Worm (Caenorhabditis elegans) whole organism, early embryonic: ENCODE data around the gene K07E3.1.

ENCODE experiments used
- B0310.2 ChIP-seq: sonication (generic microtip); optimal IDR thresholded peaks from 2 replicates; lab custom pipeline; 2016; ENCODE audit warnings: mild to moderate bottlenecking, missing genetic modification characterization, missing compliant biosample characterization
- F13C5.2 ChIP-seq: sonication (generic microtip); optimal IDR thresholded peaks from 2 replicates; lab custom pipeline; 2017; ENCODE audit warnings: mild to moderate bottlenecking, missing genetic modification characterization, inconsistent platforms, missing compliant biosample characterization
- aly-1 ChIP-seq: sonication (generic microtip); optimal IDR thresholded peaks from 2 replicates; lab custom pipeline; 2016; ENCODE audit warnings: missing genetic modification characterization, missing compliant biosample characterization
- ama-1 ChIP-seq: fragments of 150-350 bp; optimal IDR thresholded peaks from 2 replicates; lab custom pipeline; 2014
- ceh-13 ChIP-seq: fragments of 200-800 bp; sonication (Bioruptor generic); optimal IDR thresholded peaks from 2 replicates; lab custom pipeline; 2018; ENCODE audit warnings: mild to moderate bottlenecking, missing genetic modification characterization, missing compliant biosample characterization
- ceh-36 ChIP-seq: sonication (generic microtip); optimal IDR thresholded peaks from 2 replicates; lab custom pipeline; 2016; ENCODE audit warnings: missing genetic modification characterization, inconsistent platforms, missing compliant biosample characterization
- ets-7 ChIP-seq: sonication (generic microtip); optimal IDR thresholded peaks from 2 replicates; lab custom pipeline; 2016; ENCODE audit warnings: missing genotype, missing genetic modification characterization, missing compliant biosample characterization
- flt-1 ChIP-seq: fragments of 200-800 bp; sonication (Bioruptor generic); IDR thresholded peaks from 2 replicates; pipeline ENCODE4 v1.3.6; 2022; ENCODE audit warnings: missing genetic modification characterization, missing compliant biosample characterization
- hmbx-1 ChIP-seq: sonication (generic microtip); optimal IDR thresholded peaks from 2 replicates; lab custom pipeline; 2016; ENCODE audit warnings: mild to moderate bottlenecking, missing genetic modification characterization, missing compliant biosample characterization
- hmg-4 ChIP-seq: fragments of 200-800 bp; sonication (Bioruptor generic); optimal IDR thresholded peaks from 2 replicates; lab custom pipeline; 2018; ENCODE audit warnings: mild to moderate bottlenecking, missing genetic modification characterization, missing compliant biosample characterization
- hnd-1 ChIP-seq: sonication (generic microtip); optimal IDR thresholded peaks from 2 replicates; lab custom pipeline; 2016; ENCODE audit warnings: missing genetic modification characterization, missing compliant biosample characterization
- pes-1 ChIP-seq: fragments of 200-800 bp; sonication (Bioruptor generic); IDR thresholded peaks from 2 replicates; pipeline ENCODE4 v1.3.6; 2022; ENCODE audit warnings: missing genetic modification reagents, missing genetic modification characterization, missing compliant biosample characterization
- scrt-1 ChIP-seq: fragments of 200-800 bp; sonication (Bioruptor generic); IDR thresholded peaks from 2 replicates; pipeline ENCODE4 v1.3.6; 2022; ENCODE audit warnings: missing genetic modification characterization, missing compliant biosample characterization
- sea-1 ChIP-seq: fragments of 200-800 bp; sonication (Bioruptor generic); conservative IDR thresholded peaks from 2 replicates; pipeline ENCODE4 v1.3.6; 2022; ENCODE audit warnings: missing genetic modification characterization, missing compliant biosample characterization
- tbx-11 ChIP-seq: fragments of 200-800 bp; sonication (Bioruptor generic); IDR thresholded peaks from 2 replicates; pipeline ENCODE4 v1.3.6; 2022; ENCODE audit warnings: missing genetic modification characterization, missing compliant biosample characterization
- tbx-37 ChIP-seq: fragments of 200-800 bp; sonication (Bioruptor generic); conservative IDR thresholded peaks from 2 replicates; pipeline ENCODE4 v1.3.6; 2022; ENCODE audit warnings: missing genetic modification reagents, missing genetic modification characterization, missing compliant biosample characterization
- tra-4 ChIP-seq: sonication (generic microtip); optimal IDR thresholded peaks from 2 replicates; lab custom pipeline; 2017; ENCODE audit warnings: missing genetic modification characterization, missing compliant biosample characterization

Gene K07E3.1

ce11 chrX:8123194-8123593 is 13.0 kb downstream of the K07E3.1 start, which contains the start of gene C02B8.12:
Gene C02B8.12, minus strand, starts transcription at chrX:8123368.
- TF ChIP-seq B0310.2 (no peak), F13C5.2 (tag; lab: Kevin White, UChicago) (no peak), ama-1 (lab: Kevin White, UChicago) (no peak), ets-7 (no peak), aly-1 (tag; lab: Kevin White, UChicago) (no peak), ceh-36 (no peak), hmg-4 (GFP tag; lab: Kevin White, UChicago) (no peak)

- no peak for TF ChIP-seq ama-1 (lab: Kevin White, UChicago)
- TF ChIP-seq sea-1 (GFP tag; lab: Robert Waterston, UW) = no peak
Measured at ce11 chrX:8129543-8129942, 19.3 kb downstream of the K07E3.1 start, which contains the start of gene frpr-1. Gene frpr-1, minus strand, starts transcription at chrX:8129643.

ce11 chrX:8136276-8136891 is 26.1 kb downstream of the K07E3.1 start, which contains the start of gene C02B8.6:
Gene C02B8.6, minus strand, starts transcription at chrX:8136326.
- TF ChIP-seq ama-1 (lab: Kevin White, UChicago) = no peak
- TF ChIP-seq ceh-13 (GFP tag; lab: Kevin White, UChicago) = no peak
- TF ChIP-seq flt-1 (GFP tag; lab: Robert Waterston, UW) = no peak
- TF ChIP-seq tra-4 (tag; lab: Kevin White, UChicago) = no peak
- TF ChIP-seq B0310.2 = no peak
- no peak for TF ChIP-seq ceh-36
- TF ChIP-seq hnd-1 = no peak
- no peak for TF ChIP-seq ets-7
- TF ChIP-seq hmg-4 (GFP tag; lab: Kevin White, UChicago) = no peak
- no peak for TF ChIP-seq scrt-1 (GFP tag; lab: Robert Waterston, UW)
- no peak for TF ChIP-seq pes-1 (GFP tag; lab: Robert Waterston, UW)
- TF ChIP-seq aly-1 (tag; lab: Kevin White, UChicago) = no peak
- no peak for TF ChIP-seq F13C5.2 (tag; lab: Kevin White, UChicago)
- no peak for TF ChIP-seq tbx-37 (GFP tag; lab: Robert Waterston, UW)
- TF ChIP-seq hmbx-1 (tag; lab: Kevin White, UChicago) = no peak
- no peak for TF ChIP-seq tbx-11 (GFP tag; lab: Robert Waterston, UW)
- TF ChIP-seq sea-1 (GFP tag; lab: Robert Waterston, UW) = no peak

- TF ChIP-seq hmg-4 (GFP tag; lab: Kevin White, UChicago) = no peak
- no peak for TF ChIP-seq scrt-1 (GFP tag; lab: Robert Waterston, UW)
- TF ChIP-seq ama-1 (lab: Kevin White, UChicago) = no peak
- TF ChIP-seq flt-1 (GFP tag; lab: Robert Waterston, UW) = no peak
- TF ChIP-seq tbx-11 (GFP tag; lab: Robert Waterston, UW) = no peak
- no peak for TF ChIP-seq F13C5.2 (tag; lab: Kevin White, UChicago)
- TF ChIP-seq B0310.2 = no peak
- no peak for TF ChIP-seq ceh-13 (GFP tag; lab: Kevin White, UChicago)
- no peak for TF ChIP-seq aly-1 (tag; lab: Kevin White, UChicago)
- TF ChIP-seq sea-1 (GFP tag; lab: Robert Waterston, UW) = no peak
- TF ChIP-seq hmbx-1 (tag; lab: Kevin White, UChicago) = no peak
Measured at ce11 chrX:8137779-8138178, 27.5 kb downstream of the K07E3.1 start, which contains the start of gene C02B8.7. Gene C02B8.7, minus strand, starts transcription at chrX:8137879.

- TF ChIP-seq sea-1 (GFP tag; lab: Robert Waterston, UW) = no peak
- TF ChIP-seq ets-7 = no peak
- TF ChIP-seq hmbx-1 (tag; lab: Kevin White, UChicago) = no peak
- no peak for TF ChIP-seq tra-4 (tag; lab: Kevin White, UChicago)
- no peak for TF ChIP-seq aly-1 (tag; lab: Kevin White, UChicago)
- TF ChIP-seq ama-1 (lab: Kevin White, UChicago) = no peak
- no peak for TF ChIP-seq scrt-1 (GFP tag; lab: Robert Waterston, UW)
- no peak for TF ChIP-seq hmg-4 (GFP tag; lab: Kevin White, UChicago)
- TF ChIP-seq tbx-11 (GFP tag; lab: Robert Waterston, UW) = no peak
- no peak for TF ChIP-seq pes-1 (GFP tag; lab: Robert Waterston, UW)
- TF ChIP-seq tbx-37 (GFP tag; lab: Robert Waterston, UW) = no peak
- no peak for TF ChIP-seq B0310.2
- no peak for TF ChIP-seq ceh-13 (GFP tag; lab: Kevin White, UChicago)
- TF ChIP-seq ceh-36 = no peak
- TF ChIP-seq flt-1 (GFP tag; lab: Robert Waterston, UW) = no peak
- TF ChIP-seq F13C5.2 (tag; lab: Kevin White, UChicago) = no peak
- TF ChIP-seq hnd-1 = no peak
Measured at ce11 chrX:8139146-8139545, 28.9 kb downstream of the K07E3.1 start, which contains the start of gene C02B8.3. Gene C02B8.3, plus strand, starts transcription at chrX:8139446.

- TF ChIP-seq B0310.2 = no peak
- TF ChIP-seq hmg-4 (GFP tag; lab: Kevin White, UChicago) = no peak
- no peak for TF ChIP-seq ama-1 (lab: Kevin White, UChicago)
- TF ChIP-seq tra-4 (tag; lab: Kevin White, UChicago) = no peak
- TF ChIP-seq ets-7 = no peak
- no peak for TF ChIP-seq tbx-11 (GFP tag; lab: Robert Waterston, UW)
- TF ChIP-seq hmbx-1 (tag; lab: Kevin White, UChicago) = no peak
- TF ChIP-seq pes-1 (GFP tag; lab: Robert Waterston, UW) = no peak
- TF ChIP-seq ceh-13 (GFP tag; lab: Kevin White, UChicago) = no peak
- TF ChIP-seq ceh-36 = no peak
- TF ChIP-seq sea-1 (GFP tag; lab: Robert Waterston, UW) = no peak
- TF ChIP-seq aly-1 (tag; lab: Kevin White, UChicago) = no peak
- no peak for TF ChIP-seq flt-1 (GFP tag; lab: Robert Waterston, UW)
- no peak for TF ChIP-seq F13C5.2 (tag; lab: Kevin White, UChicago)
- no peak for TF ChIP-seq hnd-1
- no peak for TF ChIP-seq scrt-1 (GFP tag; lab: Robert Waterston, UW)
Measured at ce11 chrX:8147398-8147797, 37.2 kb downstream of the K07E3.1 start, which contains the start of gene C02B8.1. Gene C02B8.1, plus strand, starts transcription at chrX:8147698.

- no peak for TF ChIP-seq scrt-1 (GFP tag; lab: Robert Waterston, UW)
- TF ChIP-seq hnd-1 = no peak
- TF ChIP-seq tra-4 (tag; lab: Kevin White, UChicago) = no peak
- TF ChIP-seq B0310.2 = no peak
- TF ChIP-seq sea-1 (GFP tag; lab: Robert Waterston, UW) = no peak
- no peak for TF ChIP-seq ceh-36
- TF ChIP-seq flt-1 (GFP tag; lab: Robert Waterston, UW) = no peak
- no peak for TF ChIP-seq ama-1 (lab: Kevin White, UChicago)
- TF ChIP-seq hmbx-1 (tag; lab: Kevin White, UChicago) = no peak
- no peak for TF ChIP-seq pes-1 (GFP tag; lab: Robert Waterston, UW)
- no peak for TF ChIP-seq aly-1 (tag; lab: Kevin White, UChicago)
- no peak for TF ChIP-seq hmg-4 (GFP tag; lab: Kevin White, UChicago)
Measured at ce11 chrX:8148993-8149392, 38.8 kb downstream of the K07E3.1 start.
